Worm (Caenorhabditis elegans): ENCODE results near the gene qdpr-1.

ce11 chrIII:13344538-13345136, 49.1 kb upstream of the qdpr-1 start, which contains the start of gene acaa-2:
- no peak for TF ChIP-seq nhr-76 (tag; optimal IDR thresholded peaks at IDR 0.05)
- no peak for TF ChIP-seq sptf-1 (tag; optimal IDR thresholded peaks at IDR 0.05)
- no peak for TF ChIP-seq elt-1 (tag; optimal IDR thresholded peaks at IDR 0.05; ENCODE audit: borderline replicate concordance, insufficient read depth)
